Worm (Caenorhabditis elegans) whole organism, young adult: Measurements from ENCODE around the gene mex-1.

Experiments used
- B0336.3 ChIP-seq: fragments of 200-800 bp; sonication (Bioruptor generic); IDR thresholded peaks from 2 replicates; pipeline ENCODE4 v1.3.6; 2022; ENCODE audit warnings: missing genetic modification characterization, missing compliant biosample characterization
- D2030.7 ChIP-seq: fragments of 200-800 bp; sonication (Bioruptor generic); IDR thresholded peaks from 2 replicates; pipeline ENCODE4 v1.3.6; 2022; ENCODE audit warnings: missing genetic modification reagents, missing genetic modification characterization, missing compliant biosample characterization
- F22D6.2 ChIP-seq: sonication (generic microtip); optimal IDR thresholded peaks from 2 replicates; lab custom pipeline; 2016; ENCODE audit warnings: mild to moderate bottlenecking, missing genetic modification characterization, missing compliant biosample characterization
- F49E8.2 ChIP-seq: sonication (generic microtip); optimal IDR thresholded peaks from 3 replicates; lab custom pipeline; 2017; ENCODE audit warnings: missing genetic modification characterization, mild to moderate bottlenecking, missing compliant biosample characterization, antibody characterized with exemption, moderate library complexity; ENCODE audit not compliant: insufficient read depth
- F55B11.4 ChIP-seq: sonication (generic microtip); optimal IDR thresholded peaks from 2 replicates; lab custom pipeline; 2016; ENCODE audit warnings: missing compliant biosample characterization, missing genetic modification characterization, borderline replicate concordance; ENCODE audit not compliant: insufficient read depth
- T07F8.4 ChIP-seq: sonication (generic microtip); optimal IDR thresholded peaks from 2 replicates; lab custom pipeline; 2016; ENCODE audit warnings: mild to moderate bottlenecking, missing genetic modification characterization, moderate library complexity, missing compliant biosample characterization
- Y79H2A.3 ChIP-seq: fragments of 200-800 bp; sonication (Bioruptor generic); conservative IDR thresholded peaks from 2 replicates; pipeline ENCODE4 v1.3.6; 2022; ENCODE audit warnings: missing genetic modification reagents, missing genetic modification characterization, missing compliant biosample characterization
- Y95B8A.8 ChIP-seq: fragments of 200-800 bp; sonication (Bioruptor generic); IDR thresholded peaks from 2 replicates; pipeline ENCODE4 v1.3.6; 2022; ENCODE audit warnings: missing genetic modification reagents, missing genetic modification characterization, missing compliant biosample characterization
- aptf-3 ChIP-seq: fragments of 200-800 bp; sonication (Bioruptor generic); IDR thresholded peaks from 2 replicates; pipeline ENCODE4 v1.3.6; 2022; ENCODE audit warnings: missing genetic modification characterization, missing compliant biosample characterization
- athp-1 ChIP-seq: sonication (generic microtip); optimal IDR thresholded peaks from 2 replicates; lab custom pipeline; 2017; ENCODE audit warnings: mild to moderate bottlenecking, missing genetic modification characterization, missing compliant biosample characterization
- attf-3 ChIP-seq: fragments of 200-800 bp; sonication (Bioruptor generic); conservative IDR thresholded peaks from 2 replicates; pipeline ENCODE4 v1.3.6; 2022; ENCODE audit warnings: missing genetic modification reagents, missing genetic modification characterization, missing compliant biosample characterization
- attf-5 ChIP-seq: fragments of 200-800 bp; sonication (Bioruptor generic); optimal IDR thresholded peaks from 2 replicates; lab custom pipeline; 2018; ENCODE audit warnings: mild to moderate bottlenecking, missing genetic modification characterization, missing compliant biosample characterization
- attf-6 ChIP-seq: fragments of 200-800 bp; sonication (Bioruptor generic); IDR thresholded peaks from 2 replicates; pipeline ENCODE4 v1.3.6; 2022; ENCODE audit warnings: missing genetic modification reagents, missing genetic modification characterization, missing compliant biosample characterization
- bed-2 ChIP-seq: fragments of 200-800 bp; sonication (Bioruptor generic); IDR thresholded peaks from 2 replicates; pipeline ENCODE4 v1.3.6; 2022; ENCODE audit warnings: missing genetic modification reagents, missing genetic modification characterization, missing compliant biosample characterization
- ceh-100 ChIP-seq: fragments of 200-800 bp; sonication (Bioruptor generic); IDR thresholded peaks from 2 replicates; pipeline ENCODE4 v1.3.6; 2022; ENCODE audit warnings: missing genetic modification reagents, missing genetic modification characterization, missing compliant biosample characterization
- ceh-27 ChIP-seq: fragments of 200-800 bp; sonication (Bioruptor generic); optimal IDR thresholded peaks from 2 replicates; lab custom pipeline; 2018; ENCODE audit warnings: mild to moderate bottlenecking, missing genetic modification characterization, moderate library complexity, missing compliant biosample characterization
- ceh-40 ChIP-seq: fragments of 200-800 bp; sonication (Bioruptor generic); IDR thresholded peaks from 2 replicates; pipeline ENCODE4 v1.3.6; 2022; ENCODE audit warnings: missing genetic modification characterization, missing compliant biosample characterization
- ceh-58 ChIP-seq: fragments of 200-800 bp; sonication (Bioruptor generic); IDR thresholded peaks from 2 replicates; pipeline ENCODE4 v1.3.6; 2022; ENCODE audit warnings: missing genetic modification characterization, missing compliant biosample characterization
- dpff-1 ChIP-seq: sonication (generic microtip); optimal IDR thresholded peaks from 2 replicates; lab custom pipeline; 2017; ENCODE audit warnings: mild to moderate bottlenecking, missing genetic modification characterization, missing compliant biosample characterization
- efl-1 ChIP-seq: fragments of 150-350 bp; optimal IDR thresholded peaks from 2 replicates; lab custom pipeline; 2014; ENCODE audit warnings: missing biosample characterization, missing genetic modification reagents, missing genetic modification characterization
- fkh-3 ChIP-seq: sonication (generic microtip); optimal IDR thresholded peaks from 2 replicates; lab custom pipeline; 2016; ENCODE audit warnings: mild to moderate bottlenecking, missing genetic modification characterization, missing compliant biosample characterization
- hlh-26 ChIP-seq: fragments of 200-800 bp; sonication (Bioruptor generic); conservative IDR thresholded peaks from 2 replicates; pipeline ENCODE4 v1.3.6; 2022; ENCODE audit warnings: missing genetic modification reagents, missing genetic modification characterization, missing compliant biosample characterization
- hmg-1.2 ChIP-seq: fragments of 200-800 bp; sonication (Bioruptor generic); IDR thresholded peaks from 2 replicates; pipeline ENCODE4 v1.3.6; 2022; ENCODE audit warnings: missing genetic modification reagents, missing genetic modification characterization, missing compliant biosample characterization
- hrde-1 ChIP-seq: sonication (generic microtip); optimal IDR thresholded peaks from 2 replicates; lab custom pipeline; 2016; ENCODE audit warnings: missing genetic modification characterization, mild to moderate bottlenecking, missing compliant biosample characterization, moderate library complexity, missing genotype, missing genetic modification reagents, borderline replicate concordance
- hsf-1 ChIP-seq: fragments of 200-800 bp; sonication (Bioruptor generic); IDR thresholded peaks from 2 replicates; pipeline ENCODE4 v1.3.6; 2022; ENCODE audit warnings: missing genetic modification reagents, missing genetic modification characterization, missing compliant biosample characterization
- let-526 ChIP-seq: fragments of 200-800 bp; sonication (Bioruptor generic); IDR thresholded peaks from 2 replicates; pipeline ENCODE4 v1.3.6; 2022; ENCODE audit warnings: missing genetic modification reagents, missing genetic modification characterization, missing compliant biosample characterization
- lin-40 ChIP-seq: sonication (generic microtip); optimal IDR thresholded peaks from 2 replicates; lab custom pipeline; 2016; ENCODE audit warnings: missing genetic modification characterization, mild to moderate bottlenecking, missing compliant biosample characterization, missing genotype, missing genetic modification reagents
- lir-1 ChIP-seq: fragments of 200-800 bp; sonication (Bioruptor generic); conservative IDR thresholded peaks from 2 replicates; pipeline ENCODE4 v1.3.6; 2022; ENCODE audit warnings: missing genetic modification reagents, missing genetic modification characterization, missing compliant biosample characterization
- madf-3 ChIP-seq: fragments of 200-800 bp; sonication (Bioruptor generic); IDR thresholded peaks from 2 replicates; pipeline ENCODE4 v1.3.6; 2022; ENCODE audit warnings: missing genetic modification reagents, missing genetic modification characterization, missing compliant biosample characterization
- madf-6 ChIP-seq: fragments of 200-800 bp; sonication (Bioruptor generic); IDR thresholded peaks from 2 replicates; pipeline ENCODE4 v1.3.6; 2022; ENCODE audit warnings: missing genetic modification reagents, missing genetic modification characterization, missing compliant biosample characterization
- nfya-2 ChIP-seq: fragments of 200-800 bp; sonication (Bioruptor generic); IDR thresholded peaks from 2 replicates; pipeline ENCODE4 v1.3.6; 2022; ENCODE audit warnings: missing genetic modification reagents, missing genetic modification characterization, missing compliant biosample characterization
- nhr-179 ChIP-seq: sonication (generic microtip); optimal IDR thresholded peaks from 2 replicates; lab custom pipeline; 2016; ENCODE audit warnings: mild to moderate bottlenecking, missing genetic modification characterization, missing compliant biosample characterization
- nhr-80 ChIP-seq: sonication (generic microtip); optimal IDR thresholded peaks from 2 replicates; lab custom pipeline; 2016; ENCODE audit warnings: missing genetic modification characterization, missing compliant biosample characterization
- rpc-1 ChIP-seq, 2 experiments: fragments of 150-350 bp in 1 of 2; sonication (generic microtip) in 1 of 2; optimal IDR thresholded peaks; 2 replicates each; lab custom pipeline; 2014 to 2018; ENCODE audit warnings: missing biosample characterization in 1 of 2, missing genetic modification characterization in 1 of 2, missing genetic modification reagents in 1 of 2, missing genotype in 1 of 2
- snpc-4 ChIP-seq, 5 experiments: fragments of 150-350 bp in 1 of 5; sonication (generic microtip) in 4 of 5; optimal IDR thresholded peaks; 2 replicates each; lab custom pipeline; 2014 to 2018; ENCODE audit warnings: missing genetic modification characterization in 5 of 5, missing biosample characterization in 3 of 5, antibody characterized with exemption in 2 of 5, mild to moderate bottlenecking in 2 of 5, missing compliant biosample characterization in 2 of 5, missing genotype in 2 of 5, moderate library complexity in 2 of 5, missing genetic modification reagents in 1 of 5
- sptf-2 ChIP-seq: fragments of 200-800 bp; sonication (Bioruptor generic); optimal IDR thresholded peaks from 2 replicates; lab custom pipeline; 2018; ENCODE audit warnings: mild to moderate bottlenecking, missing genetic modification characterization, missing compliant biosample characterization
- tbx-9 ChIP-seq: sonication (generic microtip); optimal IDR thresholded peaks from 2 replicates; lab custom pipeline; 2016; ENCODE audit warnings: borderline replicate concordance, missing genetic modification characterization, inconsistent platforms, missing compliant biosample characterization
- zfh-2 ChIP-seq: fragments of 200-800 bp; sonication (Bioruptor generic); conservative IDR thresholded peaks from 2 replicates; pipeline ENCODE4 v1.3.6; 2022; ENCODE audit warnings: missing genetic modification reagents, missing genetic modification characterization, missing compliant biosample characterization
- ztf-28 ChIP-seq: fragments of 200-800 bp; sonication (Bioruptor generic); IDR thresholded peaks from 2 replicates; pipeline ENCODE4 v1.3.6; 2022; ENCODE audit warnings: missing genetic modification reagents, missing genetic modification characterization, missing compliant biosample characterization
- ztf-3 ChIP-seq: fragments of 200-800 bp; sonication (Bioruptor generic); optimal IDR thresholded peaks from 2 replicates; lab custom pipeline; 2018; ENCODE audit warnings: mild to moderate bottlenecking, missing genetic modification characterization, missing compliant biosample characterization

The mex-1 gene

DNA sequence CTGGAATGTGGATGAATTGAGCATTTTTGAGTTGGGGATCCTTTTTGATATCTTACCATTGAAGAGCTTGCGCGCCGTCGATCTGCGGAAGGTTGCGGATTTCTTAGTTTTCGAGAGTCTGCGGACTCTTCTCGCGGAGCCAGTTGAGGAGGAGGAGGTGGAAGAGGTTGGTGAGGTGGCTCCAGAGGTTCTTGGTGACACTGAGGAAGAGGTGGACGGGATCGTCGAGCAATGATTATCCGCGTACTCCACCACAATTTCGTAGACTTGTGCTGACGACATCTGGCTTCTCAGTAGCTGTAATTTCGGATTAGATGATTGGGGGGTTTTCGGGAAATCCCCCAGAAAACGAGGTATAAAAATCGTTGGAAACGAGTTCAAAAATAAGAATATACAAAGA lies 8.9 kb downstream of the mex-1 start, which contains the start of gene Y17G7B.21 (continued):
- TF ChIP-seq madf-3 (GFP tag; lab: Robert Waterston, UW) (0 out of 2 replicates have a peak, but pooled peaks have one; percentile 68), sptf-2 (GFP tag; lab: Kevin White, UChicago) (no peak), D2030.7 (GFP tag; lab: Robert Waterston, UW) (no peak), efl-1 (GFP tag; lab: Kevin White, UChicago) (no peak), hsf-1 (GFP tag; lab: Robert Waterston, UW) (peak; percentile 43; the same call in 1 of the 2 replicates), zfh-2 (GFP tag; lab: Robert Waterston, UW) (peak; percentile 80), attf-5 (no peak), ztf-28 (GFP tag; lab: Robert Waterston, UW) (no peak), hmg-1.2 (GFP tag; lab: Robert Waterston, UW) (peak; percentile 15; the same call in 1 of the 2 replicates), rpc-1 (optimal IDR thresholded peaks at IDR 0.05; lab: Kevin White, UChicago) (no peak), rpc-1 (tag; optimal IDR thresholded peaks at IDR 0.05; lab: Kevin White, UChicago) (no peak), tbx-9 (tag; lab: Kevin White, UChicago) (no peak), hlh-26 (GFP tag; lab: Robert Waterston, UW) (no peak), Y95B8A.8 (GFP tag; lab: Robert Waterston, UW) (no peak), ceh-40 (no peak), F55B11.4 (tag; lab: Kevin White, UChicago) (no peak), snpc-4 (GFP tag; optimal IDR thresholded peaks at IDR 0.05; lab: Kevin White, UChicago) (no peak), snpc-4 (tag; optimal IDR thresholded peaks at IDR 0.05; lab: Kevin White, UChicago) (no peak), bed-2 (no peak), F49E8.2 (tag; lab: Kevin White, UChicago) (no peak), Y79H2A.3 (GFP tag; lab: Robert Waterston, UW) (no peak), ceh-100 (peak; percentile 46; the same call in 1 of the 2 replicates), ceh-58 (GFP tag; lab: Robert Waterston, UW) (0 out of 2 replicates have a peak, but pooled peaks have one; percentile 83), hrde-1 (tag; lab: Kevin White, UChicago) (peak; percentile 89), attf-3 (no peak), attf-6 (GFP tag; lab: Robert Waterston, UW) (peak; percentile 38; the same call in 1 of the 2 replicates), ceh-27 (GFP tag; lab: Kevin White, UChicago) (no peak), F22D6.2 (tag; lab: Kevin White, UChicago) (no peak), madf-6 (peak; percentile 43), fkh-3 (no peak), ztf-3 (no peak), let-526 (GFP tag; lab: Robert Waterston, UW) (no peak), nhr-179 (tag; lab: Kevin White, UChicago) (no peak), nfya-2 (no peak), dpff-1 (tag; lab: Kevin White, UChicago) (no peak), nhr-80 (tag; lab: Kevin White, UChicago) (no peak), aptf-3 (GFP tag; lab: Robert Waterston, UW) (no peak), T07F8.4 (tag; lab: Kevin White, UChicago) (no peak), lir-1 (GFP tag; lab: Robert Waterston, UW) (no peak)

DNA sequence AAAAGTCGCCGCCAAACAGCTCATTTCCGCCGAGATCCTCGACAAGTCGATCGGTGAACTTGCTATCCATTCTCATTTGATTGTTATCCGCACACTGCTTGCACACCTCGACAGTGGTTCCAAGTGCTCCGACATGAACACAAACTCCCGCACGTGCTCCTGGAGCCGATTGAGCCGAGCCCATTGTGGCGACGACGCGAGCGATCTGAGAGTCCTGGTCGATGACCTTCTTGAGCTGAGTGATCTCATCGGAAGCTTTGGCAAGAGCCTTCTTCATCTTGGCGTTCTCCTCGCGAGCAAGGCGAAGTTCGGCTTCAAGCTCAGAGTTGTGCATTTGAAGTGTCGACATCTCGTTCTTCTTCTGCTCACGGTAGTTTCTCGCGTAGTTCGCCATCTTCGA lies 10.0 kb downstream of the mex-1 start:
- TF ChIP-seq zfh-2 (GFP tag; lab: Robert Waterston, UW) (peak; percentile 80), lin-40 (tag; lab: Kevin White, UChicago) (no peak), athp-1 (tag; lab: Kevin White, UChicago) (no peak), B0336.3 (GFP tag; lab: Robert Waterston, UW) (peak; percentile 32; the same call in 1 of the 2 replicates), madf-6 (peak; percentile 24; the same call in 1 of the 2 replicates)
